Fruit fly (Drosophila melanogaster) whole organism, embryonic: ENCODE results near the gene Cyp12a4.

Source experiments
- CG10543 ChIP-seq: fragments of 200-800 bp; sonication (Bioruptor generic); optimal IDR thresholded peaks from 3 replicates; lab custom pipeline; 2017; ENCODE audit warnings: missing biosample characterization, mild to moderate bottlenecking, missing genetic modification characterization, moderate library complexity
- CG11695 ChIP-seq: fragments of 200-800 bp; sonication (Bioruptor generic); IDR thresholded peaks from 3 replicates; pipeline ENCODE4 v1.3.6; 2022; ENCODE audit warnings: missing biosample characterization, missing genetic modification characterization
- CG13296 ChIP-seq: fragments of 200-800 bp; sonication (Bioruptor generic); optimal IDR thresholded peaks from 3 replicates; lab custom pipeline; 2018; ENCODE audit warnings: missing biosample characterization, mild to moderate bottlenecking, missing genetic modification characterization
- CG15269 ChIP-seq: fragments of 200-800 bp; sonication (Bioruptor generic); optimal IDR thresholded peaks from 2 replicates; lab custom pipeline; 2018; ENCODE audit warnings: missing biosample characterization, mild to moderate bottlenecking, missing genetic modification characterization, moderate library complexity
- CG16779 ChIP-seq: fragments of 200-800 bp; sonication (Bioruptor generic); IDR thresholded peaks from 2 replicates; pipeline ENCODE4 v1.3.6; 2022; ENCODE audit warnings: missing biosample characterization, missing genetic modification characterization
- CG16863 ChIP-seq: fragments of 200-800 bp; sonication (Bioruptor generic); optimal IDR thresholded peaks from 3 replicates; lab custom pipeline; 2016; ENCODE audit warnings: missing biosample characterization, missing genetic modification characterization
- CG17912 ChIP-seq: fragments of 200-800 bp; sonication (Bioruptor generic); optimal IDR thresholded peaks from 2 replicates; lab custom pipeline; 2018; ENCODE audit warnings: missing biosample characterization, mild to moderate bottlenecking, missing genetic modification characterization
- CG32767 ChIP-seq: fragments of 200-800 bp; sonication (Bioruptor generic); IDR thresholded peaks from 2 replicates; pipeline ENCODE4 v1.3.6; 2022; ENCODE audit warnings: missing biosample characterization, missing genetic modification characterization
- CG3995 ChIP-seq: fragments of 200-800 bp; sonication (Bioruptor generic); optimal IDR thresholded peaks from 3 replicates; lab custom pipeline; 2016; ENCODE audit warnings: missing biosample characterization, missing genetic modification characterization
- CG43689 ChIP-seq: fragments of 200-800 bp; sonication (Bioruptor generic); IDR thresholded peaks from 2 replicates; pipeline ENCODE4 v1.3.6; 2022; ENCODE audit warnings: missing biosample characterization, missing genetic modification characterization
- CG6272 ChIP-seq: fragments of 200-800 bp; sonication (Bioruptor generic); IDR thresholded peaks from 2 replicates; pipeline ENCODE4 v1.3.6; 2022; ENCODE audit warnings: missing biosample characterization, missing genetic modification characterization
- CG6683 ChIP-seq: fragments of 200-800 bp; sonication (Bioruptor generic); optimal IDR thresholded peaks from 2 replicates; lab custom pipeline; 2017; ENCODE audit warnings: missing biosample characterization, mild to moderate bottlenecking, missing genetic modification characterization, missing genetic modification reagents
- CG7786 ChIP-seq: fragments of 200-800 bp; sonication (Bioruptor generic); optimal IDR thresholded peaks from 2 replicates; lab custom pipeline; 2016; ENCODE audit warnings: missing biosample characterization, missing genetic modification characterization
- CG7963 ChIP-seq: fragments of 200-800 bp; sonication (Bioruptor generic); IDR thresholded peaks from 3 replicates; pipeline ENCODE4 v1.3.6; 2022; ENCODE audit warnings: missing biosample characterization, missing genetic modification characterization; ENCODE audit not compliant: partially characterized antibody
- CG8089 ChIP-seq: fragments of 200-800 bp; sonication (Bioruptor generic); optimal IDR thresholded peaks from 3 replicates; lab custom pipeline; 2016; ENCODE audit warnings: missing biosample characterization, missing genetic modification characterization
- CG8281 ChIP-seq: fragments of 200-800 bp; sonication (Bioruptor generic); optimal IDR thresholded peaks from 2 replicates; lab custom pipeline; 2018; ENCODE audit warnings: missing biosample characterization, mild to moderate bottlenecking, missing genetic modification characterization, moderate library complexity
- CG8290 ChIP-seq, 3 experiments: fragments of 200-800 bp; sonication (Bioruptor generic); optimal IDR thresholded peaks; 2 replicates each; lab custom pipeline; 2016 to 2019; ENCODE audit warnings: missing biosample characterization in 3 of 3, missing genetic modification characterization in 3 of 3, mild to moderate bottlenecking in 2 of 3, moderate library complexity in 1 of 3
- CG9817 ChIP-seq: fragments of 200-800 bp; sonication (Bioruptor generic); optimal IDR thresholded peaks from 2 replicates; lab custom pipeline; 2018; ENCODE audit warnings: missing biosample characterization, mild to moderate bottlenecking, missing genetic modification characterization, moderate library complexity
- Deaf1 ChIP-seq: fragments of 200-800 bp; optimal IDR thresholded peaks from 3 replicates; lab custom pipeline; 2019; ENCODE audit warnings: missing biosample characterization, mild to moderate bottlenecking, missing genetic modification characterization, moderate library complexity
- Dip2 ChIP-seq: fragments of 200-800 bp; sonication (Bioruptor generic); IDR thresholded peaks from 2 replicates; pipeline ENCODE4 v1.3.6; 2022; ENCODE audit warnings: missing biosample characterization, missing genetic modification characterization
- Ets65A ChIP-seq: fragments of 200-800 bp; sonication (Bioruptor generic); peaks from one replicate; lab custom pipeline; 2016; ENCODE audit warnings: missing biosample characterization, missing genetic modification characterization
- Fer3 ChIP-seq: fragments of 200-800 bp; sonication (Bioruptor generic); optimal IDR thresholded peaks from 2 replicates; lab custom pipeline; 2018; ENCODE audit warnings: missing biosample characterization, mild to moderate bottlenecking, missing genetic modification characterization, moderate library complexity
- Nf-YB ChIP-seq: fragments of 200-800 bp; sonication (Bioruptor generic); optimal IDR thresholded peaks from 3 replicates; lab custom pipeline; 2019; ENCODE audit warnings: missing biosample characterization, mild to moderate bottlenecking, missing genetic modification characterization, moderate library complexity
- Opbp ChIP-seq: fragments of 200-800 bp; sonication (Bioruptor generic); IDR thresholded peaks from 3 replicates; pipeline ENCODE4 v1.3.6; 2022; ENCODE audit warnings: missing biosample characterization, missing genetic modification characterization; ENCODE audit not compliant: partially characterized antibody
- PHDP ChIP-seq: fragments of 200-800 bp; sonication (Bioruptor generic); optimal IDR thresholded peaks from 3 replicates; lab custom pipeline; 2018; ENCODE audit warnings: missing biosample characterization, mild to moderate bottlenecking, missing genetic modification characterization, moderate library complexity
- Sry-β ChIP-seq: fragments of 200-800 bp; sonication (Bioruptor generic); optimal IDR thresholded peaks from 2 replicates; lab custom pipeline; 2018; ENCODE audit warnings: missing biosample characterization, mild to moderate bottlenecking, missing genetic modification characterization, moderate library complexity
- TFAM ChIP-seq: fragments of 200-800 bp; sonication (Bioruptor generic); optimal IDR thresholded peaks from 2 replicates; lab custom pipeline; 2017; ENCODE audit warnings: missing biosample characterization, missing genetic modification characterization, inconsistent platforms
- Taf1 ChIP-seq: fragments of 200-800 bp; sonication (Bioruptor generic); IDR thresholded peaks from 2 replicates; pipeline ENCODE4 v1.3.6; 2022; ENCODE audit warnings: missing biosample characterization, missing genetic modification characterization
- bcd ChIP-seq: fragments of 200-800 bp; sonication (Bioruptor generic); optimal IDR thresholded peaks from 2 replicates; lab custom pipeline; 2017; ENCODE audit warnings: missing biosample characterization, mild to moderate bottlenecking, missing genetic modification characterization
- bigmax ChIP-seq: fragments of 200-800 bp; sonication (Bioruptor generic); optimal IDR thresholded peaks from 2 replicates; lab custom pipeline; 2018; ENCODE audit warnings: missing biosample characterization, mild to moderate bottlenecking, missing genetic modification characterization
- chif ChIP-seq, 2 experiments: fragments of 200-800 bp; sonication (Bioruptor generic); optimal IDR thresholded peaks; 3 replicates each; lab custom pipeline; 2016; ENCODE audit warnings: missing biosample characterization in 2 of 2, missing genetic modification characterization in 2 of 2
- fd3F ChIP-seq: fragments of 200-800 bp; sonication (Bioruptor generic); optimal IDR thresholded peaks from 2 replicates; lab custom pipeline; 2018; ENCODE audit warnings: missing biosample characterization, mild to moderate bottlenecking, missing genetic modification characterization, moderate library complexity
- fd64A ChIP-seq: fragments of 200-800 bp; sonication (Bioruptor generic); optimal IDR thresholded peaks from 3 replicates; lab custom pipeline; 2018; ENCODE audit warnings: missing biosample characterization, mild to moderate bottlenecking, missing genetic modification characterization
- gem ChIP-seq: fragments of 200-800 bp; sonication (Bioruptor generic); optimal IDR thresholded peaks from 2 replicates; lab custom pipeline; 2019; ENCODE audit warnings: missing biosample characterization, mild to moderate bottlenecking, missing genetic modification characterization, moderate library complexity
- gro ChIP-seq: fragments of 200-800 bp; sonication (Bioruptor generic); optimal IDR thresholded peaks from 2 replicates; lab custom pipeline; 2016; ENCODE audit warnings: missing biosample characterization, missing genetic modification characterization
- jumu ChIP-seq: fragments of 200-800 bp; sonication (Bioruptor generic); optimal IDR thresholded peaks from 3 replicates; lab custom pipeline; 2016; ENCODE audit warnings: missing biosample characterization, missing genetic modification characterization
- nerfin-1 ChIP-seq: fragments of 200-800 bp; sonication (Bioruptor generic); optimal IDR thresholded peaks from 3 replicates; lab custom pipeline; 2019; ENCODE audit warnings: missing biosample characterization, mild to moderate bottlenecking, missing genetic modification characterization, moderate library complexity
- phol ChIP-seq: fragments of 200-800 bp; sonication (Bioruptor generic); optimal IDR thresholded peaks from 3 replicates; lab custom pipeline; 2018; ENCODE audit warnings: missing biosample characterization, mild to moderate bottlenecking, missing genetic modification characterization, moderate library complexity
- ro ChIP-seq: fragments of 200-800 bp; sonication (Bioruptor generic); IDR thresholded peaks from 2 replicates; pipeline ENCODE4 v1.3.6; 2022; ENCODE audit warnings: missing biosample characterization, missing genetic modification characterization
- salm ChIP-seq: fragments of 200-800 bp; sonication (Bioruptor generic); optimal IDR thresholded peaks from 2 replicates; lab custom pipeline; 2018; ENCODE audit warnings: missing biosample characterization, mild to moderate bottlenecking, missing genetic modification characterization
- schlank ChIP-seq: fragments of 200-800 bp; sonication (Bioruptor generic); optimal IDR thresholded peaks from 2 replicates; lab custom pipeline; 2018; ENCODE audit warnings: missing biosample characterization, mild to moderate bottlenecking, missing genetic modification characterization
- sens ChIP-seq: fragments of 200-800 bp; sonication (Bioruptor generic); peaks from one replicate; lab custom pipeline; 2016; ENCODE audit warnings: missing biosample characterization, missing genetic modification characterization
- shn ChIP-seq: fragments of 200-800 bp; sonication (Bioruptor generic); optimal IDR thresholded peaks from 3 replicates; lab custom pipeline; 2016; ENCODE audit warnings: missing biosample characterization, missing genetic modification characterization
- tgo ChIP-seq: fragments of 200-800 bp; sonication (Bioruptor generic); IDR thresholded peaks from 3 replicates; pipeline ENCODE4 v1.3.6; 2022; ENCODE audit warnings: missing biosample characterization, missing genetic modification characterization
- tup ChIP-seq: fragments of 200-800 bp; sonication (Bioruptor generic); optimal IDR thresholded peaks from 2 replicates; lab custom pipeline; 2016; ENCODE audit warnings: missing biosample characterization, mild to moderate bottlenecking, missing genetic modification characterization, moderate library complexity
- unpg ChIP-seq: fragments of 200-800 bp; sonication (Bioruptor generic); optimal IDR thresholded peaks from 3 replicates; lab custom pipeline; 2018; ENCODE audit warnings: missing biosample characterization, mild to moderate bottlenecking, missing genetic modification characterization, moderate library complexity
- vvl ChIP-seq: fragments of 200-800 bp; sonication (Bioruptor generic); IDR thresholded peaks from 2 replicates; pipeline ENCODE4 v1.3.6; 2022; ENCODE audit warnings: missing biosample characterization, missing genetic modification characterization
- wek ChIP-seq: fragments of 200-800 bp; sonication (Bioruptor generic); optimal IDR thresholded peaks from 3 replicates; lab custom pipeline; 2018; ENCODE audit warnings: missing biosample characterization, mild to moderate bottlenecking, missing genetic modification characterization, moderate library complexity
- z ChIP-seq: fragments of 200-800 bp; sonication (Bioruptor generic); IDR thresholded peaks from 3 replicates; pipeline ENCODE4 v1.3.6; 2022; ENCODE audit warnings: missing biosample characterization, missing genetic modification characterization

Gene Cyp12a4

DNA sequence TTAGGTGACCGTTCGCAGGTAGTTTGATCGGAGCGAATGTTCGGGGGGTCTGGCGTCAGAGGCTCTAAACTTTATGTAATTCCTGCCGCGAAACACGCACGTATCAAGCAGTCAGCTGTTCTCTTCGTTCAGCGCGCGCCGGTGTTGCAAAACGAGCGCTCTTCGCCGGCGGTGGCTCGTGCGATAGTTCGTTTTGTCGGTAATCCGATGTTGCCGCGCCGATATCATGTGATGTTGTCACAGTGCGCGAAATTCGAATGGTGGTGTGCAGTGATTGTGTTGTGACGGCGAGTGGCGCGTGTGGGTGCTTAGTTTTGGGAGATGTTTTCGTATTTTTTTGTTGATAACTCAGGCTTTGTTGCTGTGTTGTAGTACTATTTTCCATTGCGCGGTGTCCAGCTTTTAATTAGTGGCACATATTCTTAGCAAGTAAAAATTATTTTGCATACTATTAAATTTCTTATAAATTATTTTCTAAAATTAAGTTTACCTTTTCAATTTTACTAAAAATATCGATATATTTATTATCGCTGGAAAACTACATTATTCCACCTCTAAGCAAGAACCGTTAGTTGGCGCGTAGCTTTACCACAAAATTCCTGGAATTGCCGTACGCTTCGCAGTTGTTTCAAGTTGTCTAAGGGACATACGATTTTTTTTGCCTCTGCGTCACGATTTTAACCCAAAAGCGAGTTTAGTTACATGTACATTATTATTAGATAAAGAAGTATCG lies 21.9 kb downstream of the Cyp12a4 start, which contains the start of gene nanos (continued):
- TF ChIP-seq nerfin-1 (tag; lab: Kevin White, UChicago) = peak; percentile 14
- TF ChIP-seq Taf1 (GFP tag; lab: Robert Waterston, UW) = no peak
- no peak for TF ChIP-seq CG11695 (GFP tag; lab: Robert Waterston, UW)
- no peak for TF ChIP-seq ro (GFP tag; lab: Robert Waterston, UW)
- TF ChIP-seq bigmax (GFP tag; lab: Kevin White, UChicago) = peak; percentile 89
- peak; percentile 36 for TF ChIP-seq wek (GFP tag; lab: Kevin White, UChicago)
- peak; percentile 53 for TF ChIP-seq CG6683 (GFP tag; lab: Kevin White, UChicago)
- TF ChIP-seq CG8089 (GFP tag; lab: Kevin White, UChicago) = no peak
- TF ChIP-seq shn (GFP tag; lab: Kevin White, UChicago) = peak; percentile 48
- TF ChIP-seq CG15269 (tag; lab: Kevin White, UChicago) = peak; percentile 24
- peak; percentile 15 for TF ChIP-seq unpg (GFP tag; lab: Kevin White, UChicago)
- no peak for TF ChIP-seq Nf-YB (GFP tag; lab: Kevin White, UChicago)
- peak; percentile 50; the same call in 2 of the 3 replicates for TF ChIP-seq tgo
- no peak for TF ChIP-seq schlank (tag; lab: Kevin White, UChicago)
- TF ChIP-seq bcd = peak; percentile 86
- TF ChIP-seq gro (GFP tag; lab: Kevin White, UChicago) = peak; percentile 87
- peak; percentile 71 for TF ChIP-seq CG16779 (GFP tag; lab: Robert Waterston, UW)
- peak; percentile 45 for TF ChIP-seq CG13296 (GFP tag; lab: Kevin White, UChicago)
- peak; percentile 27 for TF ChIP-seq PHDP
- TF ChIP-seq vvl (GFP tag; lab: Robert Waterston, UW) = peak; percentile 66
- TF ChIP-seq CG16863 = peak; percentile 28
- TF ChIP-seq CG7963 (GFP tag; lab: Robert Waterston, UW) = peak; percentile 98
- TF ChIP-seq CG8281 (tag; lab: Kevin White, UChicago) = no peak
- peak; percentile 74 for TF ChIP-seq CG17912 (GFP tag; lab: Kevin White, UChicago)
- TF ChIP-seq sens (GFP tag; lab: Kevin White, UChicago) = peak; percentile 71
- TF ChIP-seq Deaf1 (tag; lab: Kevin White, UChicago) = peak; percentile 15
- TF ChIP-seq Ets65A = peak; percentile 96
- no peak for TF ChIP-seq CG32767 (GFP tag; lab: Robert Waterston, UW)
- no peak for TF ChIP-seq fd64A (GFP tag; lab: Kevin White, UChicago)
- TF ChIP-seq CG43689 = no peak
- TF ChIP-seq Sry-β (GFP tag; lab: Kevin White, UChicago) = no peak
- TF ChIP-seq Fer3 (tag; lab: Kevin White, UChicago) = peak; percentile 50
- peak; percentile 60 for TF ChIP-seq CG9817
- TF ChIP-seq CG6272 = peak; percentile 71
- TF ChIP-seq gem (tag; lab: Kevin White, UChicago) = peak; percentile 40
- peak; percentile 76 for TF ChIP-seq CG7786
- TF ChIP-seq z (GFP tag; lab: Robert Waterston, UW) = no peak
- TF ChIP-seq Dip2 (GFP tag; lab: Robert Waterston, UW) = no peak
- no peak for TF ChIP-seq TFAM
- TF ChIP-seq CG8290 (GFP tag; optimal IDR thresholded peaks at IDR 0.05; lab: Kevin White, UChicago) = peak; percentile 69
- TF ChIP-seq CG8290 (tag; optimal IDR thresholded peaks at IDR 0.05; lab: Kevin White, UChicago) = peak in 1 of 2 experiments; percentile 90
- TF ChIP-seq Opbp = peak; percentile 99
- TF ChIP-seq salm (tag; lab: Kevin White, UChicago) = no peak
- peak; percentile 29 to 33 for TF ChIP-seq chif (GFP tag; optimal IDR thresholded peaks at IDR 0.05; lab: Kevin White, UChicago)
- TF ChIP-seq CG3995 = peak; percentile 99
- peak; percentile 41 for TF ChIP-seq tup (GFP tag; lab: Kevin White, UChicago)
- peak; percentile 67 for TF ChIP-seq CG10543 (GFP tag; lab: Kevin White, UChicago)
- no peak for TF ChIP-seq fd3F (GFP tag; lab: Kevin White, UChicago)
- peak; percentile 68 for TF ChIP-seq jumu (GFP tag; lab: Kevin White, UChicago)
- TF ChIP-seq phol (tag; lab: Kevin White, UChicago) = peak; percentile 63
